Worm (Caenorhabditis elegans) whole organism, L4/young adult: Measurements from ENCODE around the gene C02B8.12.
"Not testable (repeated sequence)": the region's sequence is repeated elsewhere in the genome, so short reads cannot be mapped to it uniquely, and the experiment has no call there.

Experiments
- W03F9.2 ChIP-seq: fragments of 150-350 bp; optimal IDR thresholded peaks from 2 replicates; lab custom pipeline; 2014; ENCODE audit warnings: missing biosample characterization, missing genetic modification characterization
- him-1 ChIP-seq: sonication (generic microtip); optimal IDR thresholded peaks from 2 replicates; lab custom pipeline; 2016; ENCODE audit warnings: missing genotype, missing genetic modification reagents, missing genetic modification characterization, missing compliant biosample characterization

DNA sequence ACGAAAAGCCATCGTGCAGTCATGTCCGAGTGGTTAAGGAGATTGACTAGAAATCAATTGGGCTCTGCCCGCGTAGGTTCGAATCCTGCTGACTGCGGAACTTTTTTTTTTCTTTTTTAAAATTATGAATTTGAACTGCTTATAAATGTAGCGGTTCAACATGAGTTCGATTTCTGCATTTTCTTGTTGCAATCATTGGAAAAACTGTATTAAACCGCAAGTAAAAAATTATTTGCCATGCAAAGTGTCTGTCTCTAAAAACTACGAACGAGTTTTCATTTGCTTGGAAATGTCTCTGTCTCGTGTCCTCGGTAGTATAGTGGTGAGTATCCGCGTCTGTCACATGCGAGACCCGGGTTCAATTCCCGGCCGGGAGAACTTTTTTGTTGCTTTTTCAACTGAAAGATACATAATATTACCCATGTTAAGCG, 32.3 kb upstream of the C02B8.12 start:
- not testable (repeated sequence) for TF ChIP-seq him-1, W03F9.2 (tag; lab: Kevin White, UChicago)
